Fruit fly (Drosophila melanogaster) whole organism: ENCODE measurements around the gene mmm.

Experiments
- CG8478 ChIP-seq: fragments of >200 bp; optimal IDR thresholded peaks from 2 replicates; lab custom pipeline; 2018; ENCODE audit warnings: inconsistent platforms
- Dll ChIP-seq: fragments of >200 bp; optimal IDR thresholded peaks from 2 replicates; lab custom pipeline; 2017
- pan ChIP-seq: fragments of >200 bp; optimal IDR thresholded peaks from 2 replicates; lab custom pipeline; 2017
- psq ChIP-seq: fragments of >200 bp; optimal IDR thresholded peaks from 2 replicates; lab custom pipeline; 2017

- TF ChIP-seq psq (lab: Kevin White, UChicago) (no peak), pan (lab: Kevin White, UChicago) (no peak), CG8478 (lab: Kevin White, UChicago) (no peak), Dll (no peak)
Measured at dm6 chr3L:7552446-7552845, 30.8 kb upstream of the mmm start.
